Fruit fly (Drosophila melanogaster): ENCODE data around the gene GluRIIE.

DNA sequence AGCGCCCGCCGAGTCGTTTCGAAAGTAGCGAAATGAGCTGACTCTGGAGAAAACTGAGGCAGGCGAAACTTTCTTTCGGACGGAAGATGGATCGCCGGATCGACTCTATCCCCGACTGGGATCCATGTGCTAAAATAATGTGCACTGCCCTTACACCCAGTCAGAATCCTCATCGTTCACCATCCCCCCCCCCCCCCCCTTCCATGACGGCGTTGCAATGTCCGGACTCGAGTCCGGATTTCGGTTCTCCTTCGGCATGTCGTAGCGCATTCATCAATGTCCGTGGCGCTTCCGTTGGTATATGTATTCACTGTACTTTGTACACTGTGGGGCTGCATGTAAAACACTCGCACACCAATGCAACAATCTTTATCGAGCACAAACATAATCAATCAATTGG lies 43.4 kb downstream of the GluRIIE start:
- TF ChIP-seq CTCF (optimal IDR thresholded peaks at IDR 0.05): no peak
- TF ChIP-seq CG8478 (optimal IDR thresholded peaks at IDR 0.05): no peak

Measured in S2 (cell line).